Worm (Caenorhabditis elegans): ENCODE results near the gene erfa-3.

The erfa-3 gene

ce11 chrV:11134296-11134695 lies 21.4 kb upstream of the erfa-3 start, which contains the start of gene glb-3:
TSS of gene glb-3 (plus strand) at chrV:11134596.
- TF ChIP-seq lin-13 (GFP tag; optimal IDR thresholded peaks at IDR 0.05) (no peak), lin-11 (tag; optimal IDR thresholded peaks at IDR 0.05) (no peak), nhr-6 (tag; optimal IDR thresholded peaks at IDR 0.05) (no peak), sma-9 (GFP tag; optimal IDR thresholded peaks at IDR 0.05) (no peak), sma-9 (tag; optimal IDR thresholded peaks at IDR 0.05) (no peak), alr-1 (tag; optimal IDR thresholded peaks at IDR 0.05) (no peak), snpc-4 (tag; optimal IDR thresholded peaks at IDR 0.05) (no peak), nhr-12 (tag; optimal IDR thresholded peaks at IDR 0.05) (no peak), mdl-1 (tag; optimal IDR thresholded peaks at IDR 0.05) (no peak), crh-2 (tag; optimal IDR thresholded peaks at IDR 0.05) (no peak), nhr-21 (tag; optimal IDR thresholded peaks at IDR 0.05) (no peak), egl-27 (tag; optimal IDR thresholded peaks at IDR 0.05) (no peak), fos-1 (tag; optimal IDR thresholded peaks at IDR 0.05) (no peak), ceh-82 (tag; optimal IDR thresholded peaks at IDR 0.05) (no peak), nhr-77 (tag; optimal IDR thresholded peaks at IDR 0.05) (no peak), mab-5 (tag; optimal IDR thresholded peaks at IDR 0.05) (no peak), nhr-23 (tag; optimal IDR thresholded peaks at IDR 0.05) (no peak), Y55F3AM.14 (GFP tag; optimal IDR thresholded peaks at IDR 0.05) (no peak), ztf-11 (tag; optimal IDR thresholded peaks at IDR 0.05) (no peak), sma-3 (GFP tag; optimal IDR thresholded peaks at IDR 0.05) (no peak), elt-1 (tag; optimal IDR thresholded peaks at IDR 0.05) (no peak)

DNA sequence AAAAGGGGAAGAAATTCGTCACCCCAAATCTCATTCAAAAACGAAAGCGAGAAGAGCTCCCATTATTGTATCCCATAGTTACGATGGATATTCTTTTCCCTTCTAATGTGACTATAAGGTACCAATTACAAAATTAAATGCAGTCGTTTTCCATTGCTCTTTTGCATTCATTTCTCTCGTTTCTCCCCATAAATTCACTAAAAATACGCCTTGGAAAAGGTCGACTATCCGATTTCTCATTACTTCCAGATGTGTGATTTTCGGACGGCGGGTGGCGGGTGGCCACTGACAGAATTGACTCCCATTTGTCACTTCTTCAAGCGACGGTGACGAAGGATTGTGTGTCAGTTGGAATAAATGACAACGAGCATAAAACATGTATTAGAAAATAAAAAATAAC lies 20.6 kb upstream of the erfa-3 start:
- TF ChIP-seq ZK546.5 (tag; optimal IDR thresholded peaks at IDR 0.05) (no peak), unc-55 (GFP tag; optimal IDR thresholded peaks at IDR 0.05) (no peak), elt-1 (tag; optimal IDR thresholded peaks at IDR 0.05) (no peak), nhr-12 (tag; optimal IDR thresholded peaks at IDR 0.05) (no peak), mab-5 (tag; optimal IDR thresholded peaks at IDR 0.05) (no peak)

DNA sequence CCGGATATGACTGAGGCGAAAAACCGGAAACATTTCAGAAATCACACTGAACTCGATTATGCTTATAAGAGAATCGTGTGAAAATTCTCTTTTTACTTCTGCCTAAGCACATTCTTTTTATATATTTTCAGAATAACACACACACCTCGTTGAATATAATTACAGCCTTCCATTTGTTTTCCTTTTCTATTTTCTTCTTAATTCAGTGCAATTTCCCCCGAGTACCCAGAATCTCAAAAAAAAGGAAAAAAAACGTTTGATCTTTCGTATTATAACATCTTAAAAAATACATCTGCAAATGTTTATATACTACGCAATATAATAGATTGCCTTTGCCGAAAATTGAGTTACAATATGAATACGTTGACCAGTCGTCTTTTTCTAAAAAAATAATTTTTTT lies 18.9 kb upstream of the erfa-3 start:
- TF ChIP-seq nhr-77 (tag; optimal IDR thresholded peaks at IDR 0.05) (no peak), nhr-21 (tag; optimal IDR thresholded peaks at IDR 0.05) (no peak), lsy-2 (tag; optimal IDR thresholded peaks at IDR 0.05) (no peak), R02D3.7 (tag; optimal IDR thresholded peaks at IDR 0.05) (no peak), ceh-16 (tag; optimal IDR thresholded peaks at IDR 0.05) (no peak), skn-1 (tag; optimal IDR thresholded peaks at IDR 0.05) (no peak), ceh-82 (tag; optimal IDR thresholded peaks at IDR 0.05) (no peak), mbf-1 (tag; optimal IDR thresholded peaks at IDR 0.05) (no peak), F13H6.1 (tag; optimal IDR thresholded peaks at IDR 0.05) (no peak), Y55F3AM.14 (GFP tag; optimal IDR thresholded peaks at IDR 0.05) (no peak), ama-1 (optimal IDR thresholded peaks at IDR 0.05) (no peak), ZK546.5 (tag; optimal IDR thresholded peaks at IDR 0.05) (no peak), nhr-237 (tag; optimal IDR thresholded peaks at IDR 0.05) (no peak), sma-9 (GFP tag; optimal IDR thresholded peaks at IDR 0.05) (no peak), sma-9 (tag; optimal IDR thresholded peaks at IDR 0.05) (no peak), ztf-11 (tag; optimal IDR thresholded peaks at IDR 0.05) (no peak), elt-3 (tag; optimal IDR thresholded peaks at IDR 0.05) (no peak), zag-1 (tag; optimal IDR thresholded peaks at IDR 0.05) (no peak)

- TF ChIP-seq snpc-4 (tag; optimal IDR thresholded peaks at IDR 0.05) (no peak), lin-11 (tag; optimal IDR thresholded peaks at IDR 0.05) (no peak), peb-1 (tag; optimal IDR thresholded peaks at IDR 0.05) (no peak), unc-39 (tag; optimal IDR thresholded peaks at IDR 0.05) (no peak), nhr-10 (tag; optimal IDR thresholded peaks at IDR 0.05) (no peak), skn-1 (tag; optimal IDR thresholded peaks at IDR 0.05) (no peak), sma-3 (GFP tag; optimal IDR thresholded peaks at IDR 0.05) (no peak), nhr-237 (tag; optimal IDR thresholded peaks at IDR 0.05) (no peak)
Measured at ce11 chrV:11127197-11127596, 14.3 kb upstream of the erfa-3 start, which contains the start of gene jmjd-5. TSS of gene jmjd-5 (plus strand) at chrV:11127497.

DNA sequence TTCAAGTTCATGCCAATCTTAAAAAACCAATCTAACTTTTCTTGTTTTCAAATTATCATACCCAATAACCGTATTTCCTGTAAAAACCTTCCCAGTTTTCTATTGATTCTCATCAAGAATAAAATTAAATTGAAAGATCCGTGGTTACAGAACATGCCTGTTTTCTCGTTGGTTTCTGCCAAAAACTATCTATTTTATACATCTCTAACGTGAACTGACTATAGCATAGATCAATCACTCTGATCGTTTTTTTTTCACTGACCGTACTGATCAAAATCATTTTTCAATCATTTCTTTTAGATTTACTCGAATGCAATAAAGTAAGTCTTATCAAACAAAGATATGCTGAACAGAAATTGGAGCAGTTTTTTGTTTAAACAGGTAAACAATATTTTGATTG lies 12.0 kb upstream of the erfa-3 start, which contains the start of gene C06H2.2:
Gene C06H2.2 (plus strand): TSS at position 301 of the 400 bp plus-strand sequence.
- no peak for TF ChIP-seq lin-11 (tag; optimal IDR thresholded peaks at IDR 0.05)
- TF ChIP-seq blmp-1 (tag; optimal IDR thresholded peaks at IDR 0.05; ENCODE audit: insufficient read depth): no peak
- TF ChIP-seq unc-39 (tag; optimal IDR thresholded peaks at IDR 0.05): no peak
- TF ChIP-seq aly-2 (tag; optimal IDR thresholded peaks at IDR 0.05): no peak
- no peak for TF ChIP-seq nhr-11 (tag; optimal IDR thresholded peaks at IDR 0.05)
- no peak for TF ChIP-seq ceh-82 (tag; optimal IDR thresholded peaks at IDR 0.05)
- TF ChIP-seq lsy-2 (tag; optimal IDR thresholded peaks at IDR 0.05): no peak
- TF ChIP-seq nhr-6 (tag; optimal IDR thresholded peaks at IDR 0.05): no peak
- no peak for TF ChIP-seq fos-1 (tag; optimal IDR thresholded peaks at IDR 0.05)
- no peak for TF ChIP-seq R02D3.7 (tag; optimal IDR thresholded peaks at IDR 0.05)
